Fruit fly (Drosophila melanogaster) whole organism, embryonic: ENCODE data around the gene nAChRalpha6.

Experiments
- ATbp ChIP-seq: fragments of 200-800 bp; sonication (Bioruptor generic); optimal IDR thresholded peaks from 2 replicates; lab custom pipeline; 2017; ENCODE audit warnings: missing biosample characterization, mild to moderate bottlenecking, missing genetic modification characterization, missing genetic modification reagents
- Aef1 ChIP-seq: fragments of 200-800 bp; sonication (Bioruptor generic); IDR thresholded peaks from 3 replicates; pipeline ENCODE4 v1.3.6; 2022; ENCODE audit warnings: missing biosample characterization, missing genetic modification characterization
- Bgb ChIP-seq: fragments of 200-800 bp; sonication (Bioruptor generic); IDR thresholded peaks from 2 replicates; pipeline ENCODE4 v1.3.6; 2022; ENCODE audit warnings: missing biosample characterization, missing genetic modification characterization; ENCODE audit not compliant: partially characterized antibody
- Blimp-1 ChIP-seq: fragments of 200-800 bp; sonication (Bioruptor generic); optimal IDR thresholded peaks from 3 replicates; lab custom pipeline; 2018; ENCODE audit warnings: missing biosample characterization, missing genetic modification characterization, mild to moderate bottlenecking, moderate library complexity, missing genetic modification reagents
- CG10565 ChIP-seq: fragments of 200-800 bp; sonication (Bioruptor generic); optimal IDR thresholded peaks from 3 replicates; lab custom pipeline; 2016; ENCODE audit warnings: missing biosample characterization, mild to moderate bottlenecking, missing genetic modification characterization
- CG11247 ChIP-seq: fragments of 200-800 bp; sonication (Bioruptor generic); IDR thresholded peaks from 2 replicates; pipeline ENCODE4 v1.3.6; 2022; ENCODE audit warnings: missing biosample characterization, missing genetic modification characterization
- CG13624 ChIP-seq: fragments of 200-800 bp; sonication (Bioruptor generic); optimal IDR thresholded peaks from 2 replicates; lab custom pipeline; 2016; ENCODE audit warnings: missing biosample characterization, missing genetic modification characterization
- CG14860 ChIP-seq: fragments of 200-800 bp; sonication (Bioruptor generic); IDR thresholded peaks from 3 replicates; pipeline ENCODE4 v1.3.6; 2022; ENCODE audit warnings: missing biosample characterization, missing genetic modification characterization; ENCODE audit not compliant: partially characterized antibody
- CG15073 ChIP-seq: fragments of 200-800 bp; sonication (Bioruptor generic); optimal IDR thresholded peaks from 2 replicates; lab custom pipeline; 2016; ENCODE audit warnings: missing biosample characterization, missing genetic modification characterization
- CG15514 ChIP-seq: fragments of 200-800 bp; sonication (Bioruptor generic); optimal IDR thresholded peaks from 3 replicates; lab custom pipeline; 2017; ENCODE audit warnings: missing biosample characterization, missing genetic modification characterization, mild to moderate bottlenecking, moderate library complexity, missing genetic modification reagents
- CG16813 ChIP-seq: fragments of 200-800 bp; sonication (Bioruptor generic); IDR thresholded peaks from 3 replicates; pipeline ENCODE4 v1.3.6; 2022; ENCODE audit warnings: missing biosample characterization, missing genetic modification characterization; ENCODE audit not compliant: partially characterized antibody
- CG2120 ChIP-seq: fragments of 200-800 bp; sonication (Bioruptor generic); optimal IDR thresholded peaks from 3 replicates; lab custom pipeline; 2016; ENCODE audit warnings: missing biosample characterization, missing genetic modification characterization
- CG31388 ChIP-seq: fragments of 200-800 bp; sonication (Bioruptor generic); optimal IDR thresholded peaks from 2 replicates; lab custom pipeline; 2016; ENCODE audit warnings: missing biosample characterization, missing genetic modification characterization
- CG34224 ChIP-seq: fragments of 200-800 bp; sonication (Bioruptor generic); IDR thresholded peaks from 3 replicates; pipeline ENCODE4 v1.3.6; 2022; ENCODE audit warnings: missing biosample characterization, missing genetic modification characterization; ENCODE audit not compliant: partially characterized antibody
- CG34376 ChIP-seq: fragments of 200-800 bp; sonication (Bioruptor generic); optimal IDR thresholded peaks from 2 replicates; lab custom pipeline; 2018; ENCODE audit warnings: missing biosample characterization, mild to moderate bottlenecking, missing genetic modification characterization
- CG4424 ChIP-seq: fragments of 200-800 bp; sonication (Bioruptor generic); optimal IDR thresholded peaks from 3 replicates; lab custom pipeline; 2016; ENCODE audit warnings: missing biosample characterization, missing genetic modification characterization
- CG4854 ChIP-seq: fragments of 200-800 bp; sonication (Bioruptor generic); optimal IDR thresholded peaks from 2 replicates; lab custom pipeline; 2016; ENCODE audit warnings: missing biosample characterization, missing genetic modification characterization, inconsistent platforms
- CG5245 ChIP-seq: fragments of 200-800 bp; sonication (Bioruptor generic); optimal IDR thresholded peaks from 3 replicates; lab custom pipeline; 2016; ENCODE audit warnings: missing biosample characterization, missing genetic modification characterization
- CG6791 ChIP-seq: fragments of 200-800 bp; sonication (Bioruptor generic); IDR thresholded peaks from 3 replicates; pipeline ENCODE4 v1.3.6; 2022; ENCODE audit warnings: missing biosample characterization, missing genetic modification characterization; ENCODE audit not compliant: partially characterized antibody
- CG6854 ChIP-seq: fragments of 200-800 bp; sonication (Bioruptor generic); optimal IDR thresholded peaks from 3 replicates; lab custom pipeline; 2017; ENCODE audit warnings: missing biosample characterization, mild to moderate bottlenecking, missing genetic modification characterization
- CG8290 ChIP-seq, 3 experiments: fragments of 200-800 bp; sonication (Bioruptor generic); optimal IDR thresholded peaks; 2 replicates each; lab custom pipeline; 2016 to 2019; ENCODE audit warnings: missing biosample characterization in 3 of 3, missing genetic modification characterization in 3 of 3, mild to moderate bottlenecking in 2 of 3, moderate library complexity in 1 of 3
- CG9932 ChIP-seq: fragments of 200-800 bp; sonication (Bioruptor generic); IDR thresholded peaks from 2 replicates; pipeline ENCODE4 v1.3.6; 2022; ENCODE audit warnings: missing biosample characterization, missing genetic modification characterization
- CHES-1-like ChIP-seq: fragments of 200-800 bp; sonication (Bioruptor generic); optimal IDR thresholded peaks from 2 replicates; lab custom pipeline; 2016; ENCODE audit warnings: missing biosample characterization, missing genetic modification characterization
- Chrac-16 ChIP-seq: fragments of 200-800 bp; sonication (Bioruptor generic); optimal IDR thresholded peaks from 3 replicates; lab custom pipeline; 2016; ENCODE audit warnings: missing biosample characterization, missing genetic modification characterization
- E2f2 ChIP-seq: fragments of 200-800 bp; sonication (Bioruptor generic); IDR thresholded peaks from 2 replicates; pipeline ENCODE4 v1.3.6; 2022; ENCODE audit warnings: missing biosample characterization, missing genetic modification characterization
- Ets97D ChIP-seq: fragments of 200-800 bp; sonication (Bioruptor generic); optimal IDR thresholded peaks from 3 replicates; lab custom pipeline; 2016; ENCODE audit warnings: missing biosample characterization, missing genetic modification characterization
- Hr39 ChIP-seq: fragments of >200 bp; optimal IDR thresholded peaks from 2 replicates; lab custom pipeline; 2017
- MBD-R2 ChIP-seq: fragments of 200-800 bp; sonication (Bioruptor generic); IDR thresholded peaks from 2 replicates; pipeline ENCODE4 v1.3.6; 2022; ENCODE audit warnings: missing biosample characterization, missing genetic modification characterization
- Max ChIP-seq: fragments of 200-800 bp; sonication (Bioruptor generic); optimal IDR thresholded peaks from 2 replicates; lab custom pipeline; 2016; ENCODE audit warnings: missing biosample characterization, mild to moderate bottlenecking, missing genetic modification characterization
- Sry-δ ChIP-seq: fragments of 200-800 bp; sonication (Bioruptor generic); optimal IDR thresholded peaks from 2 replicates; lab custom pipeline; 2016; ENCODE audit warnings: missing biosample characterization, missing genetic modification characterization
- Stat92E ChIP-seq, 3 experiments: fragments of >200 bp in 2 of 3; fragments of 200-800 bp in 1 of 3; sonication (Bioruptor generic) in 1 of 3; optimal IDR thresholded peaks; 2 replicates each; lab custom pipeline; 2017 to 2019; ENCODE audit warnings: missing biosample characterization in 3 of 3, missing genetic modification characterization in 3 of 3, mild to moderate bottlenecking in 1 of 3, moderate library complexity in 1 of 3
- YL-1 ChIP-seq: fragments of 200-800 bp; sonication (Bioruptor generic); optimal IDR thresholded peaks from 3 replicates; lab custom pipeline; 2017; ENCODE audit warnings: missing biosample characterization, mild to moderate bottlenecking, missing genetic modification characterization
- amos ChIP-seq: fragments of 200-800 bp; sonication (Bioruptor generic); IDR thresholded peaks from 2 replicates; pipeline ENCODE4 v1.3.6; 2022; ENCODE audit warnings: missing biosample characterization, missing genetic modification characterization; ENCODE audit not compliant: partially characterized antibody
- ara ChIP-seq: fragments of 200-800 bp; sonication (Bioruptor generic); IDR thresholded peaks from 2 replicates; pipeline ENCODE4 v1.3.6; 2022; ENCODE audit warnings: missing biosample characterization, missing genetic modification characterization
- br ChIP-seq: fragments of >200 bp; optimal IDR thresholded peaks from 2 replicates; lab custom pipeline; 2017
- bsh ChIP-seq, 2 experiments: fragments of 200-800 bp; sonication (Bioruptor generic); optimal IDR thresholded peaks; 2 replicates each; lab custom pipeline; 2017 to 2018; ENCODE audit warnings: mild to moderate bottlenecking in 2 of 2, missing biosample characterization in 2 of 2, missing genetic modification characterization in 2 of 2, moderate library complexity in 1 of 2
- crp ChIP-seq, 2 experiments: fragments of 200-800 bp; sonication (Bioruptor generic); optimal IDR thresholded peaks; 2 replicates in 1 of 2; 3 replicates in 1 of 2; lab custom pipeline; 2017; ENCODE audit warnings: missing biosample characterization in 2 of 2, missing genetic modification characterization in 2 of 2, mild to moderate bottlenecking in 1 of 2, moderate library complexity in 1 of 2
- cwo ChIP-seq: fragments of 200-800 bp; sonication (Bioruptor generic); optimal IDR thresholded peaks from 3 replicates; lab custom pipeline; 2017; ENCODE audit warnings: missing biosample characterization, missing genetic modification characterization, mild to moderate bottlenecking, moderate library complexity, missing genetic modification reagents
- dan ChIP-seq: fragments of 200-800 bp; sonication (Bioruptor generic); IDR thresholded peaks from 2 replicates; pipeline ENCODE4 v1.3.6; 2022; ENCODE audit warnings: missing biosample characterization, missing genetic modification characterization
- gcm2 ChIP-seq: fragments of 200-800 bp; sonication (Bioruptor generic); optimal IDR thresholded peaks from 2 replicates; lab custom pipeline; 2016; ENCODE audit warnings: missing biosample characterization, missing genetic modification characterization
- gfzf ChIP-seq: fragments of 200-800 bp; sonication (Bioruptor generic); optimal IDR thresholded peaks from 2 replicates; lab custom pipeline; 2016; ENCODE audit warnings: missing biosample characterization, mild to moderate bottlenecking, missing genetic modification characterization, moderate library complexity
- lmd ChIP-seq: fragments of 200-800 bp; sonication (Bioruptor generic); IDR thresholded peaks from 2 replicates; pipeline ENCODE4 v1.3.6; 2022; ENCODE audit warnings: missing biosample characterization, missing genetic modification characterization
- repo ChIP-seq: fragments of 200-800 bp; sonication (Bioruptor generic); optimal IDR thresholded peaks from 2 replicates; lab custom pipeline; 2016; ENCODE audit warnings: missing biosample characterization, missing genetic modification characterization
- run ChIP-seq: fragments of 200-800 bp; sonication (Bioruptor generic); optimal IDR thresholded peaks from 3 replicates; lab custom pipeline; 2018; ENCODE audit warnings: missing biosample characterization, mild to moderate bottlenecking, missing genetic modification characterization
- sima ChIP-seq: fragments of 200-800 bp; sonication (Bioruptor generic); optimal IDR thresholded peaks from 2 replicates; lab custom pipeline; 2016; ENCODE audit warnings: missing biosample characterization, missing genetic modification characterization
- tna ChIP-seq: fragments of 200-800 bp; sonication (Bioruptor generic); IDR thresholded peaks from 2 replicates; pipeline ENCODE4 v1.3.6; 2022; ENCODE audit warnings: missing biosample characterization, missing genetic modification characterization; ENCODE audit not compliant: partially characterized antibody
- unc-4 ChIP-seq: fragments of 200-800 bp; sonication (Bioruptor generic); IDR thresholded peaks from 2 replicates; pipeline ENCODE4 v1.3.6; 2022; ENCODE audit warnings: missing biosample characterization, missing genetic modification characterization; ENCODE audit not compliant: partially characterized antibody
- z ChIP-seq: fragments of 200-800 bp; sonication (Bioruptor generic); IDR thresholded peaks from 3 replicates; pipeline ENCODE4 v1.3.6; 2022; ENCODE audit warnings: missing biosample characterization, missing genetic modification characterization

Gene nAChRalpha6

dm6 chr2L:9893183-9893582, 7.1 kb upstream of the nAChRalpha6 start, which contains the start of gene mtDNA-helicase (continued):
- TF ChIP-seq Blimp-1 (GFP tag; lab: Kevin White, UChicago): no peak
- no peak for TF ChIP-seq CG8290 (GFP tag; optimal IDR thresholded peaks at IDR 0.05; lab: Kevin White, UChicago)
- peak in 1 of 2 experiments; percentile 4 for TF ChIP-seq CG8290 (tag; optimal IDR thresholded peaks at IDR 0.05; lab: Kevin White, UChicago)
- peak; percentile 0 for TF ChIP-seq CG2120 (GFP tag; lab: Kevin White, UChicago)
- peak; percentile 42; the same call in 2 of the 3 replicates for TF ChIP-seq CG14860
- peak; percentile 5 for TF ChIP-seq CG15514 (GFP tag; lab: Kevin White, UChicago)
- TF ChIP-seq Bgb: peak; percentile 57
- TF ChIP-seq CG5245 (GFP tag; lab: Kevin White, UChicago): no peak
- TF ChIP-seq CHES-1-like (GFP tag; lab: Kevin White, UChicago): peak; percentile 6
- peak; percentile 18 for TF ChIP-seq Max (GFP tag; lab: Kevin White, UChicago)
- TF ChIP-seq CG4854 (GFP tag; lab: Kevin White, UChicago): no peak
- TF ChIP-seq YL-1: peak; percentile 37
- no peak for TF ChIP-seq Chrac-16 (GFP tag; lab: Kevin White, UChicago)
- TF ChIP-seq amos (GFP tag; lab: Robert Waterston, UW): peak; percentile 33; the same call in 1 of the 2 replicates
- no peak for TF ChIP-seq z
- TF ChIP-seq CG4424 (GFP tag; lab: Kevin White, UChicago): no peak
- TF ChIP-seq gfzf (GFP tag; lab: Kevin White, UChicago): peak; percentile 1
- TF ChIP-seq unc-4 (GFP tag; lab: Robert Waterston, UW): peak; percentile 56; the same call in 1 of the 2 replicates
- TF ChIP-seq run (tag; lab: Kevin White, UChicago): no peak
- TF ChIP-seq CG34376 (GFP tag; lab: Kevin White, UChicago): peak; percentile 16
- peak; percentile 51 for TF ChIP-seq tna (GFP tag; lab: Robert Waterston, UW)

- no peak for TF ChIP-seq CG15073 (GFP tag; lab: Kevin White, UChicago)
- no peak for TF ChIP-seq br (lab: Kevin White, UChicago)
- no peak for TF ChIP-seq bsh (GFP tag; optimal IDR thresholded peaks at IDR 0.05; lab: Kevin White, UChicago)
- TF ChIP-seq Bgb: peak; percentile 92
- TF ChIP-seq CG6854 (GFP tag; lab: Kevin White, UChicago): no peak
- TF ChIP-seq Ets97D (GFP tag; lab: Kevin White, UChicago): peak; percentile 39
- peak; percentile 39 for TF ChIP-seq CG15514 (GFP tag; lab: Kevin White, UChicago)
- no peak for TF ChIP-seq Stat92E (GFP tag; optimal IDR thresholded peaks at IDR 0.05; lab: Kevin White, UChicago)
- no peak for TF ChIP-seq Aef1 (GFP tag; lab: Robert Waterston, UW)
- no peak for TF ChIP-seq CG10565
- TF ChIP-seq CG13624 (GFP tag; lab: Kevin White, UChicago): peak; percentile 40
- peak; percentile 6 for TF ChIP-seq CG34376 (GFP tag; lab: Kevin White, UChicago)
- no peak for TF ChIP-seq Hr39 (lab: Kevin White, UChicago)
- TF ChIP-seq CG34224: peak; percentile 95
- TF ChIP-seq CG9932 (GFP tag; lab: Robert Waterston, UW): peak; percentile 33; the same call in 1 of the 2 replicates
- TF ChIP-seq dan (GFP tag; lab: Robert Waterston, UW): no peak
- TF ChIP-seq CG11247 (GFP tag; lab: Robert Waterston, UW): no peak
- TF ChIP-seq CG16813: peak; percentile 89
- peak in 1 of 2 experiments; percentile 30 for TF ChIP-seq crp (GFP tag; optimal IDR thresholded peaks at IDR 0.05; lab: Kevin White, UChicago)
- TF ChIP-seq cwo (GFP tag; lab: Kevin White, UChicago): no peak
- TF ChIP-seq tna (GFP tag; lab: Robert Waterston, UW): peak; percentile 81
- peak; percentile 68 for TF ChIP-seq E2f2 (GFP tag; lab: Robert Waterston, UW)
- TF ChIP-seq CG31388 (GFP tag; lab: Kevin White, UChicago): no peak
- TF ChIP-seq ATbp (GFP tag; lab: Kevin White, UChicago): no peak
- TF ChIP-seq ara (GFP tag; lab: Robert Waterston, UW): no peak
- no peak for TF ChIP-seq gcm2 (GFP tag; lab: Kevin White, UChicago)
- peak; percentile 91 for TF ChIP-seq Sry-δ (GFP tag; lab: Kevin White, UChicago)
- TF ChIP-seq repo: no peak
- no peak for TF ChIP-seq lmd (GFP tag; lab: Robert Waterston, UW)
- TF ChIP-seq MBD-R2 (GFP tag; lab: Robert Waterston, UW): peak; percentile 94
- no peak for TF ChIP-seq sima (GFP tag; lab: Kevin White, UChicago)
- peak; percentile 93 for TF ChIP-seq CG6791 (GFP tag; lab: Robert Waterston, UW)
Measured at dm6 chr2L:9890576-9890975, 4.5 kb upstream of the nAChRalpha6 start, which contains the start of the genes CG34183 and CG4537. Gene CG34183, minus strand, starts transcription at chr2L:9890772. Gene CG4537, plus strand, starts transcription at chr2L:9890885.
